Worm (Caenorhabditis elegans) whole organism, young adult: ENCODE data around the gene syf-2.
A peak's percentile ranks its signal among the peaks of the same experiment; 100 is the strongest.

Source experiments
- B0035.1 ChIP-seq: sonication (generic microtip); optimal IDR thresholded peaks from 2 replicates; lab custom pipeline; 2016; ENCODE audit warnings: missing genetic modification characterization, mild to moderate bottlenecking, missing compliant biosample characterization, missing genotype, missing genetic modification reagents
- C06A6.2 ChIP-seq: fragments of 200-800 bp; sonication (Bioruptor generic); conservative IDR thresholded peaks from 2 replicates; pipeline ENCODE4 v1.3.6; 2022; ENCODE audit warnings: missing genetic modification characterization, missing compliant biosample characterization
- C17E4.6 ChIP-seq: fragments of 200-800 bp; sonication (Bioruptor generic); IDR thresholded peaks from 2 replicates; pipeline ENCODE4 v1.3.6; 2022; ENCODE audit warnings: missing genetic modification reagents, missing genetic modification characterization, missing compliant biosample characterization
- F10E7.11 ChIP-seq: sonication (generic microtip); optimal IDR thresholded peaks from 2 replicates; lab custom pipeline; 2017; ENCODE audit warnings: mild to moderate bottlenecking, missing genetic modification characterization, moderate library complexity, missing compliant biosample characterization
- F23B12.7 ChIP-seq: sonication (generic microtip); optimal IDR thresholded peaks from 2 replicates; lab custom pipeline; 2017; ENCODE audit warnings: missing genetic modification characterization, mild to moderate bottlenecking, missing compliant biosample characterization, antibody characterized with exemption, moderate library complexity; ENCODE audit not compliant: insufficient read depth
- F37B4.10 ChIP-seq: fragments of 200-800 bp; sonication (Bioruptor generic); IDR thresholded peaks from 2 replicates; pipeline ENCODE4 v1.3.6; 2022; ENCODE audit warnings: missing genetic modification characterization, missing compliant biosample characterization
- F39B2.1 ChIP-seq: fragments of 200-800 bp; sonication (Bioruptor generic); IDR thresholded peaks from 2 replicates; pipeline ENCODE4 v1.3.6; 2022; ENCODE audit warnings: missing genetic modification reagents, missing genetic modification characterization, missing compliant biosample characterization
- K12H6.12 ChIP-seq: fragments of 200-800 bp; sonication (Bioruptor generic); optimal IDR thresholded peaks from 2 replicates; lab custom pipeline; 2018; ENCODE audit warnings: mild to moderate bottlenecking, missing genetic modification characterization, missing compliant biosample characterization
- T26A5.8 ChIP-seq: sonication (generic microtip); optimal IDR thresholded peaks from 2 replicates; lab custom pipeline; 2016; ENCODE audit warnings: missing genetic modification characterization, missing compliant biosample characterization
- Y53G8AR.9 ChIP-seq: fragments of 200-800 bp; sonication (Bioruptor generic); conservative IDR thresholded peaks from 2 replicates; pipeline ENCODE4 v1.3.6; 2022; ENCODE audit warnings: missing genetic modification reagents, missing genetic modification characterization, missing compliant biosample characterization
- Y67H2A.10 ChIP-seq: fragments of 200-800 bp; sonication (Bioruptor generic); conservative IDR thresholded peaks from 2 replicates; pipeline ENCODE4 v1.3.6; 2022; ENCODE audit warnings: missing genetic modification reagents, missing genetic modification characterization, missing compliant biosample characterization
- Y95B8A.8 ChIP-seq: fragments of 200-800 bp; sonication (Bioruptor generic); IDR thresholded peaks from 2 replicates; pipeline ENCODE4 v1.3.6; 2022; ENCODE audit warnings: missing genetic modification reagents, missing genetic modification characterization, missing compliant biosample characterization
- ZK185.1 ChIP-seq: sonication (generic microtip); optimal IDR thresholded peaks from 2 replicates; lab custom pipeline; 2016; ENCODE audit warnings: mild to moderate bottlenecking, missing genetic modification characterization, missing compliant biosample characterization; ENCODE audit not compliant: poor library complexity, severe bottlenecking
- akir-1 ChIP-seq: fragments of 200-800 bp; sonication (Bioruptor generic); optimal IDR thresholded peaks from 2 replicates; lab custom pipeline; 2018; ENCODE audit warnings: mild to moderate bottlenecking, missing genetic modification characterization, moderate library complexity, missing compliant biosample characterization
- ama-1 ChIP-seq, 3 experiments: fragments of 150-350 bp in 1 of 3; sonication (generic microtip) in 2 of 3; optimal IDR thresholded peaks; 2 replicates each; lab custom pipeline; 2014 to 2018; ENCODE audit warnings: missing biosample characterization in 2 of 3, missing genetic modification characterization in 2 of 3, missing genetic modification reagents in 2 of 3
- aptf-2 ChIP-seq: fragments of 200-800 bp; sonication (Bioruptor generic); conservative IDR thresholded peaks from 2 replicates; pipeline ENCODE4 v1.3.6; 2022; ENCODE audit warnings: missing genetic modification reagents, missing genetic modification characterization, missing compliant biosample characterization
- attf-3 ChIP-seq: fragments of 200-800 bp; sonication (Bioruptor generic); conservative IDR thresholded peaks from 2 replicates; pipeline ENCODE4 v1.3.6; 2022; ENCODE audit warnings: missing genetic modification reagents, missing genetic modification characterization, missing compliant biosample characterization
- bed-1 ChIP-seq: fragments of 200-800 bp; sonication (Bioruptor generic); IDR thresholded peaks from 2 replicates; pipeline ENCODE4 v1.3.6; 2022; ENCODE audit warnings: missing genetic modification reagents, missing genetic modification characterization, missing compliant biosample characterization
- cebp-2 ChIP-seq: fragments of 200-800 bp; sonication (Bioruptor generic); IDR thresholded peaks from 2 replicates; pipeline ENCODE4 v1.3.6; 2022; ENCODE audit warnings: missing genetic modification characterization, missing compliant biosample characterization
- ceh-79 ChIP-seq: sonication (generic microtip); optimal IDR thresholded peaks from 2 replicates; lab custom pipeline; 2017; ENCODE audit warnings: mild to moderate bottlenecking, missing genetic modification characterization, missing compliant biosample characterization
- ceh-91 ChIP-seq: fragments of 200-800 bp; sonication (Bioruptor generic); IDR thresholded peaks from 2 replicates; pipeline ENCODE4 v1.3.6; 2022; ENCODE audit warnings: missing genetic modification reagents, missing genetic modification characterization, missing compliant biosample characterization
- chd-7 ChIP-seq: sonication (generic microtip); optimal IDR thresholded peaks from 2 replicates; lab custom pipeline; 2016; ENCODE audit warnings: mild to moderate bottlenecking, missing genetic modification characterization, moderate library complexity, missing compliant biosample characterization
- die-1 ChIP-seq: sonication (generic microtip); optimal IDR thresholded peaks from 2 replicates; lab custom pipeline; 2016; ENCODE audit warnings: missing genotype, mild to moderate bottlenecking, missing genetic modification characterization, missing compliant biosample characterization
- dox-1 ChIP-seq: fragments of 200-800 bp; sonication (Bioruptor generic); IDR thresholded peaks from 2 replicates; pipeline ENCODE4 v1.3.6; 2022; ENCODE audit warnings: missing genetic modification reagents, missing genetic modification characterization, missing compliant biosample characterization
- egl-44 ChIP-seq: fragments of 200-800 bp; sonication (Bioruptor generic); IDR thresholded peaks from 2 replicates; pipeline ENCODE4 v1.3.6; 2022; ENCODE audit warnings: missing genetic modification reagents, missing genetic modification characterization, missing compliant biosample characterization
- ekl-4 ChIP-seq: fragments of 200-800 bp; sonication (Bioruptor generic); IDR thresholded peaks from 2 replicates; pipeline ENCODE4 v1.3.6; 2022; ENCODE audit warnings: missing genetic modification reagents, missing genetic modification characterization, missing compliant biosample characterization
- fkh-3 ChIP-seq: sonication (generic microtip); optimal IDR thresholded peaks from 2 replicates; lab custom pipeline; 2016; ENCODE audit warnings: mild to moderate bottlenecking, missing genetic modification characterization, missing compliant biosample characterization
- him-1 ChIP-seq: sonication (generic microtip); optimal IDR thresholded peaks from 2 replicates; lab custom pipeline; 2016; ENCODE audit warnings: missing genotype, missing genetic modification reagents, missing genetic modification characterization, missing compliant biosample characterization
- hlh-12 ChIP-seq: sonication (generic microtip); optimal IDR thresholded peaks from 2 replicates; lab custom pipeline; 2016; ENCODE audit warnings: missing genetic modification characterization, missing compliant biosample characterization
- madf-10 ChIP-seq: sonication (generic microtip); optimal IDR thresholded peaks from 2 replicates; lab custom pipeline; 2016; ENCODE audit warnings: mild to moderate bottlenecking, missing genetic modification characterization, missing compliant biosample characterization
- madf-6 ChIP-seq: fragments of 200-800 bp; sonication (Bioruptor generic); IDR thresholded peaks from 2 replicates; pipeline ENCODE4 v1.3.6; 2022; ENCODE audit warnings: missing genetic modification reagents, missing genetic modification characterization, missing compliant biosample characterization
- mcd-1 ChIP-seq: fragments of 200-800 bp; sonication (Bioruptor generic); IDR thresholded peaks from 2 replicates; pipeline ENCODE4 v1.3.6; 2022; ENCODE audit warnings: missing genetic modification reagents, missing genetic modification characterization, missing compliant biosample characterization
- mel-28 ChIP-seq: sonication (generic microtip); optimal IDR thresholded peaks from 2 replicates; lab custom pipeline; 2016; ENCODE audit warnings: borderline replicate concordance, mild to moderate bottlenecking, missing genetic modification characterization, missing compliant biosample characterization
- nfya-1 ChIP-seq: sonication (generic microtip); optimal IDR thresholded peaks from 2 replicates; lab custom pipeline; 2017; ENCODE audit warnings: antibody characterized with exemption, missing compliant biosample characterization, missing genetic modification characterization, borderline replicate concordance; ENCODE audit not compliant: insufficient read depth
- nfya-2 ChIP-seq: fragments of 200-800 bp; sonication (Bioruptor generic); IDR thresholded peaks from 2 replicates; pipeline ENCODE4 v1.3.6; 2022; ENCODE audit warnings: missing genetic modification reagents, missing genetic modification characterization, missing compliant biosample characterization
- nhr-120 ChIP-seq: fragments of 200-800 bp; sonication (Bioruptor generic); IDR thresholded peaks from 2 replicates; pipeline ENCODE4 v1.3.6; 2022; ENCODE audit warnings: missing genetic modification characterization, missing compliant biosample characterization
- nhr-80 ChIP-seq: sonication (generic microtip); optimal IDR thresholded peaks from 2 replicates; lab custom pipeline; 2016; ENCODE audit warnings: missing genetic modification characterization, missing compliant biosample characterization
- pbrm-1 ChIP-seq: fragments of 200-800 bp; sonication (Bioruptor generic); IDR thresholded peaks from 2 replicates; pipeline ENCODE4 v1.3.6; 2022; ENCODE audit warnings: missing genetic modification reagents, missing genetic modification characterization, missing compliant biosample characterization
- pha-4 ChIP-seq: fragments of 150-350 bp; sonication (generic microtip); optimal IDR thresholded peaks from 2 replicates; lab custom pipeline; 2014; ENCODE audit warnings: missing biosample characterization, missing genetic modification reagents, missing genetic modification characterization
- rec-8 ChIP-seq, 2 experiments: sonication (generic microtip); optimal IDR thresholded peaks; 2 replicates each; lab custom pipeline; 2016; ENCODE audit warnings: mild to moderate bottlenecking in 2 of 2, missing genetic modification characterization in 2 of 2, missing genetic modification reagents in 2 of 2, missing genotype in 2 of 2, missing biosample characterization in 1 of 2, missing compliant biosample characterization in 1 of 2, moderate library complexity in 1 of 2
- rpc-1 ChIP-seq, 2 experiments: fragments of 150-350 bp in 1 of 2; sonication (generic microtip) in 1 of 2; optimal IDR thresholded peaks; 2 replicates each; lab custom pipeline; 2014 to 2018; ENCODE audit warnings: missing biosample characterization in 1 of 2, missing genetic modification characterization in 1 of 2, missing genetic modification reagents in 1 of 2, missing genotype in 1 of 2
- snpc-4 ChIP-seq, 5 experiments: fragments of 150-350 bp in 1 of 5; sonication (generic microtip) in 4 of 5; optimal IDR thresholded peaks; 2 replicates each; lab custom pipeline; 2014 to 2018; ENCODE audit warnings: missing genetic modification characterization in 5 of 5, missing biosample characterization in 3 of 5, antibody characterized with exemption in 2 of 5, mild to moderate bottlenecking in 2 of 5, missing compliant biosample characterization in 2 of 5, missing genotype in 2 of 5, moderate library complexity in 2 of 5, missing genetic modification reagents in 1 of 5
- sptf-2 ChIP-seq: fragments of 200-800 bp; sonication (Bioruptor generic); optimal IDR thresholded peaks from 2 replicates; lab custom pipeline; 2018; ENCODE audit warnings: mild to moderate bottlenecking, missing genetic modification characterization, missing compliant biosample characterization
- tbp1 ChIP-seq: fragments of 200-800 bp; sonication (Bioruptor generic); optimal IDR thresholded peaks from 2 replicates; lab custom pipeline; 2018; ENCODE audit warnings: mild to moderate bottlenecking, missing genetic modification characterization, missing compliant biosample characterization
- tbx-9 ChIP-seq: sonication (generic microtip); optimal IDR thresholded peaks from 2 replicates; lab custom pipeline; 2016; ENCODE audit warnings: borderline replicate concordance, missing genetic modification characterization, inconsistent platforms, missing compliant biosample characterization
- ztf-25 ChIP-seq: fragments of 200-800 bp; sonication (Bioruptor generic); IDR thresholded peaks from 2 replicates; pipeline ENCODE4 v1.3.6; 2022; ENCODE audit warnings: missing genetic modification reagents, missing genetic modification characterization, missing compliant biosample characterization
- ztf-3 ChIP-seq: fragments of 200-800 bp; sonication (Bioruptor generic); optimal IDR thresholded peaks from 2 replicates; lab custom pipeline; 2018; ENCODE audit warnings: mild to moderate bottlenecking, missing genetic modification characterization, missing compliant biosample characterization

syf-2 gene

ce11 chrIII:7209721-7210120, 47.8 kb upstream of the syf-2 start, which contains the start of gene R151.2:
TSS of gene R151.2 (plus strand) at chrIII:7209967.
- TF ChIP-seq nfya-2 (no peak), Y67H2A.10 (no peak), ZK185.1 (tag; lab: Kevin White, UChicago) (no peak), ztf-25 (GFP tag; lab: Robert Waterston, UW) (no peak), pha-4 (no peak), nfya-1 (tag; lab: Kevin White, UChicago) (no peak), nhr-120 (no peak), ceh-79 (tag; lab: Kevin White, UChicago) (no peak), madf-6 (0 out of 2 replicates have a peak, but pooled peaks have one; percentile 28), T26A5.8 (tag; lab: Kevin White, UChicago) (no peak), rpc-1 (optimal IDR thresholded peaks at IDR 0.05; lab: Kevin White, UChicago) (no peak), rpc-1 (tag; optimal IDR thresholded peaks at IDR 0.05; lab: Kevin White, UChicago) (no peak), aptf-2 (GFP tag; lab: Robert Waterston, UW) (no peak), bed-1 (GFP tag; lab: Robert Waterston, UW) (no peak), F37B4.10 (GFP tag; lab: Robert Waterston, UW) (no peak), B0035.1 (tag; lab: Kevin White, UChicago) (no peak), C06A6.2 (GFP tag; lab: Robert Waterston, UW) (no peak), F10E7.11 (tag; lab: Kevin White, UChicago) (no peak), chd-7 (tag; lab: Kevin White, UChicago) (no peak), dox-1 (GFP tag; lab: Robert Waterston, UW) (0 out of 2 replicates have a peak, but pooled peaks have one; percentile 12), nhr-80 (no peak), F23B12.7 (tag; lab: Kevin White, UChicago) (no peak), hlh-12 (no peak), attf-3 (no peak), ama-1 (optimal IDR thresholded peaks at IDR 0.05; lab: Kevin White, UChicago) (no peak), ama-1 (GFP tag; optimal IDR thresholded peaks at IDR 0.05; lab: Kevin White, UChicago) (peak in 1 of 2 experiments; percentile 61), sptf-2 (GFP tag; lab: Kevin White, UChicago) (no peak), rec-8 (tag; optimal IDR thresholded peaks at IDR 0.05; lab: Kevin White, UChicago) (peak in 1 of 2 experiments; percentile 4), mcd-1 (GFP tag; lab: Robert Waterston, UW) (no peak), die-1 (tag; lab: Kevin White, UChicago) (no peak), ztf-3 (no peak), C17E4.6 (GFP tag; lab: Robert Waterston, UW) (no peak), cebp-2 (GFP tag; lab: Robert Waterston, UW) (no peak), pbrm-1 (GFP tag; lab: Robert Waterston, UW) (no peak), madf-10 (tag; lab: Kevin White, UChicago) (no peak), tbx-9 (no peak), Y95B8A.8 (no peak), K12H6.12 (no peak), tbp1 (GFP tag; lab: Kevin White, UChicago) (no peak), him-1 (tag; lab: Kevin White, UChicago) (no peak), egl-44 (0 out of 2 replicates have a peak, but pooled peaks have one; percentile 35), ceh-91 (GFP tag; lab: Robert Waterston, UW) (no peak), Y53G8AR.9 (GFP tag; lab: Robert Waterston, UW) (0 out of 2 replicates have a peak, but pooled peaks have one; percentile 26), akir-1 (GFP tag; lab: Kevin White, UChicago) (no peak), snpc-4 (GFP tag; optimal IDR thresholded peaks at IDR 0.05; lab: Kevin White, UChicago) (no peak), snpc-4 (tag; optimal IDR thresholded peaks at IDR 0.05; lab: Kevin White, UChicago) (peak in 1 of 4 experiments; percentile 3), fkh-3 (tag; lab: Kevin White, UChicago) (no peak), F39B2.1 (no peak), mel-28 (tag; lab: Kevin White, UChicago) (no peak), ekl-4 (GFP tag; lab: Robert Waterston, UW) (peak; percentile 45; the same call in 1 of the 2 replicates)
